Worm (Caenorhabditis elegans) whole organism, L4 larva: ENCODE measurements around the gene srx-74.

Experiments
- F10B5.3 ChIP-seq: sonication (generic microtip); optimal IDR thresholded peaks from 2 replicates; lab custom pipeline; 2016; ENCODE audit warnings: mild to moderate bottlenecking, missing genetic modification characterization, missing compliant biosample characterization
- T20F7.1 ChIP-seq: fragments of 200-800 bp; sonication (Bioruptor generic); optimal IDR thresholded peaks from 2 replicates; lab custom pipeline; 2018; ENCODE audit warnings: mild to moderate bottlenecking, missing genetic modification characterization, missing compliant biosample characterization
- T26A8.4 ChIP-seq: fragments of 200-800 bp; sonication (Bioruptor generic); IDR thresholded peaks from 2 replicates; pipeline ENCODE4 v1.3.6; 2022; ENCODE audit warnings: missing genetic modification characterization, missing compliant biosample characterization
- ZK546.5 ChIP-seq, 2 experiments: sonication (generic microtip); optimal IDR thresholded peaks; 2 replicates each; lab custom pipeline; 2017; ENCODE audit warnings: missing biosample characterization in 2 of 2, missing genetic modification characterization in 2 of 2
- ceh-20 ChIP-seq: fragments of 200-800 bp; sonication (Bioruptor generic); IDR thresholded peaks from 2 replicates; pipeline ENCODE4 v1.3.6; 2022; ENCODE audit warnings: missing genetic modification reagents, missing genetic modification characterization, missing compliant biosample characterization
- daf-16 ChIP-seq, 3 experiments: sonication (generic microtip); optimal IDR thresholded peaks; 2 replicates each; lab custom pipeline; 2016 to 2017; ENCODE audit warnings: missing genetic modification characterization in 3 of 3, missing genetic modification reagents in 3 of 3, mild to moderate bottlenecking in 2 of 3, missing compliant biosample characterization in 2 of 3, missing biosample characterization in 1 of 3, moderate library complexity in 1 of 3
- dmd-6 ChIP-seq: fragments of 200-800 bp; sonication (Bioruptor generic); IDR thresholded peaks from 2 replicates; pipeline ENCODE4 v1.3.6; 2022; ENCODE audit warnings: missing genetic modification reagents, missing genetic modification characterization, missing compliant biosample characterization
- dmd-8 ChIP-seq: fragments of 200-800 bp; sonication (Bioruptor generic); IDR thresholded peaks from 2 replicates; pipeline ENCODE4 v1.3.6; 2022; ENCODE audit warnings: missing genetic modification characterization, missing compliant biosample characterization
- dpl-1 ChIP-seq: fragments of 150-350 bp; optimal IDR thresholded peaks from 2 replicates; lab custom pipeline; 2014; ENCODE audit warnings: missing biosample characterization, missing genetic modification reagents, missing genetic modification characterization
- duxl-1 ChIP-seq: sonication (generic microtip); optimal IDR thresholded peaks from 2 replicates; lab custom pipeline; 2016; ENCODE audit warnings: mild to moderate bottlenecking, missing genetic modification characterization, moderate library complexity, missing compliant biosample characterization; ENCODE audit not compliant: poor library complexity
- egl-43 ChIP-seq: fragments of 200-800 bp; sonication (Bioruptor generic); IDR thresholded peaks from 2 replicates; pipeline ENCODE4 v1.3.6; 2022; ENCODE audit warnings: missing genetic modification reagents, missing genetic modification characterization, missing compliant biosample characterization
- gei-8 ChIP-seq: fragments of 200-800 bp; sonication (Bioruptor generic); optimal IDR thresholded peaks from 2 replicates; lab custom pipeline; 2018; ENCODE audit warnings: mild to moderate bottlenecking, missing genetic modification characterization, missing compliant biosample characterization
- hlh-11 ChIP-seq: fragments of 200-800 bp; sonication (Bioruptor generic); optimal IDR thresholded peaks from 2 replicates; lab custom pipeline; 2018; ENCODE audit warnings: mild to moderate bottlenecking, missing genetic modification characterization, missing compliant biosample characterization
- hlh-30 ChIP-seq: sonication (generic microtip); optimal IDR thresholded peaks from 2 replicates; lab custom pipeline; 2017; ENCODE audit warnings: antibody characterized with exemption, mild to moderate bottlenecking, missing genetic modification characterization, missing compliant biosample characterization; ENCODE audit not compliant: insufficient read depth
- hmg-1.1 ChIP-seq: fragments of 200-800 bp; sonication (Bioruptor generic); IDR thresholded peaks from 2 replicates; pipeline ENCODE4 v1.3.6; 2022; ENCODE audit warnings: missing genetic modification reagents, missing genetic modification characterization, missing compliant biosample characterization
- lin-15B ChIP-seq: fragments of 150-350 bp; sonication (generic microtip); optimal IDR thresholded peaks from 3 replicates; lab custom pipeline; 2014; ENCODE audit warnings: missing biosample characterization, missing genetic modification characterization
- lin-38 ChIP-seq: fragments of 200-800 bp; sonication (Bioruptor generic); IDR thresholded peaks from 2 replicates; pipeline ENCODE4 v1.3.6; 2022; ENCODE audit warnings: missing genetic modification reagents, missing genetic modification characterization, missing compliant biosample characterization
- lsy-2 ChIP-seq, 2 experiments: fragments of 150-350 bp in 1 of 2; sonication (generic microtip) in 1 of 2; optimal IDR thresholded peaks; 2 replicates each; lab custom pipeline; 2014 to 2017; ENCODE audit warnings: missing biosample characterization in 2 of 2, missing genetic modification characterization in 2 of 2
- mdl-1 ChIP-seq, 2 experiments: fragments of 150-350 bp in 1 of 2; sonication (generic microtip) in 1 of 2; optimal IDR thresholded peaks; 2 replicates each; lab custom pipeline; 2014 to 2017; ENCODE audit warnings: missing biosample characterization in 2 of 2, missing genetic modification characterization in 2 of 2
- mep-1 ChIP-seq: fragments of 150-350 bp; sonication (generic microtip); optimal IDR thresholded peaks from 3 replicates; lab custom pipeline; 2014; ENCODE audit warnings: missing biosample characterization, missing genetic modification characterization
- mes-2 ChIP-seq: sonication (generic microtip); optimal IDR thresholded peaks from 2 replicates; lab custom pipeline; 2016; ENCODE audit warnings: missing genotype, mild to moderate bottlenecking, missing genetic modification characterization, missing compliant biosample characterization; ENCODE audit not compliant: poor library complexity, severe bottlenecking
- mxl-3 ChIP-seq: fragments of 200-800 bp; sonication (Bioruptor generic); optimal IDR thresholded peaks from 2 replicates; lab custom pipeline; 2018; ENCODE audit warnings: mild to moderate bottlenecking, missing genetic modification characterization, missing compliant biosample characterization
- nhr-11 ChIP-seq: fragments of 150-350 bp; optimal IDR thresholded peaks from 2 replicates; lab custom pipeline; 2014; ENCODE audit warnings: missing biosample characterization, missing genetic modification characterization
- nhr-28 ChIP-seq: fragments of 150-350 bp; optimal IDR thresholded peaks from 2 replicates; lab custom pipeline; 2014; ENCODE audit warnings: missing biosample characterization, missing genetic modification characterization
- nhr-6 ChIP-seq: fragments of 150-350 bp; optimal IDR thresholded peaks from 2 replicates; lab custom pipeline; 2014; ENCODE audit warnings: missing biosample characterization, missing genetic modification characterization
- pha-4 ChIP-seq, 2 experiments: fragments of 150-350 bp in 1 of 2; fragments of 200-800 bp in 1 of 2; sonication (Bioruptor generic) in 1 of 2; IDR thresholded peaks in 1 of 2; optimal IDR thresholded peaks in 1 of 2; 2 replicates each; pipeline versions ENCODE4 v1.3.6 to Lab custom; 2014 to 2022; ENCODE audit warnings: missing genetic modification characterization in 2 of 2, missing genetic modification reagents in 2 of 2, missing biosample characterization in 1 of 2, missing compliant biosample characterization in 1 of 2
- rbr-2 ChIP-seq: sonication (generic microtip); optimal IDR thresholded peaks from 2 replicates; lab custom pipeline; 2016; ENCODE audit warnings: missing genotype, missing genetic modification characterization, missing compliant biosample characterization
- set-16 ChIP-seq: fragments of 200-800 bp; sonication (Bioruptor generic); IDR thresholded peaks from 2 replicates; pipeline ENCODE4 v1.3.6; 2022; ENCODE audit warnings: missing genetic modification reagents, missing genetic modification characterization, missing compliant biosample characterization
- snpc-4 ChIP-seq: fragments of 150-350 bp; optimal IDR thresholded peaks from 2 replicates; lab custom pipeline; 2014; ENCODE audit warnings: missing biosample characterization, missing genetic modification characterization
- unc-62 ChIP-seq, 3 experiments: fragments of 150-350 bp in 1 of 3; sonication (generic microtip); optimal IDR thresholded peaks in 2 of 3; peaks in 1 of 3; 1 replicate in 1 of 3; 2 replicates in 2 of 3; lab custom pipeline; 2014 to 2017; ENCODE audit warnings: missing biosample characterization in 3 of 3, missing genetic modification characterization in 3 of 3, missing genetic modification reagents in 3 of 3, missing genotype in 1 of 3
- zfp-3 ChIP-seq: fragments of 200-800 bp; sonication (Bioruptor generic); conservative IDR thresholded peaks from 2 replicates; pipeline ENCODE4 v1.3.6; 2022; ENCODE audit warnings: missing genetic modification reagents, missing genetic modification characterization, missing compliant biosample characterization
- zip-11 ChIP-seq: fragments of 200-800 bp; sonication (Bioruptor generic); IDR thresholded peaks from 2 replicates; pipeline ENCODE4 v1.3.6; 2022; ENCODE audit warnings: missing genetic modification characterization, missing compliant biosample characterization
- zip-2 ChIP-seq: fragments of 150-350 bp; optimal IDR thresholded peaks from 2 replicates; lab custom pipeline; 2014; ENCODE audit warnings: missing biosample characterization, missing genetic modification characterization

srx-74 gene

DNA sequence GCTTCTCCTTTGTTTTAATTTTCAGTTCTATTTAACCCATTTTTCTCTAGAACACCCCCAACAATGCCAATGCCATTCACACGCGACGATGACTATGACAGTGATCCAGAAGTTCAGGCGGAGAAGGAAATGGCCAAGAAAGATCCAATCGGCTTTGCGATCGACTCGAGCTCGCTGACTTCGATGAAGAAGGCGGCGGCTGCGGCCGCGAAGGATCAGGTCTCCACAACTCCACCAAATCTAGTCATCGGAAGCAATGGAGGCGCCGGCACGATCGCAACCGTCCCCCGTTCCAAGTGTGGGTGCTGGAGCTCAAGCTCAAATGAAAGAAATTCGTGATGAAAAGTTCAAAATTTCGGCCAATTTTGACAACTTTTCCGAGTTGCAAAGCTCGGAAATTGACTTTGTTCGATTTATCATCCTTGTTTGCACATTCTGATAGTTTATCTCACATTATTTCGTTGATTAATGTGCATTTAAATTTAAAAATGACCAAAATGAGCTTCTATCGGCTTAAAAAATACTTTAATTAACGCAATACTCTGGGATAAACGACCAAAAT is 25.7 kb upstream of the srx-74 start, which contains the start of gene K03B4.2 (continued):
- TF ChIP-seq T26A8.4 (GFP tag; lab: Robert Waterston, UW) (0 out of 2 replicates have a peak, but pooled peaks have one; percentile 21), daf-16 (GFP tag; optimal IDR thresholded peaks at IDR 0.05; lab: Kevin White, UChicago) (no peak), daf-16 (tag; optimal IDR thresholded peaks at IDR 0.05; lab: Kevin White, UChicago) (peak; percentile 19)
- TF ChIP-seq, all 104 proteins: peak for 10

DNA sequence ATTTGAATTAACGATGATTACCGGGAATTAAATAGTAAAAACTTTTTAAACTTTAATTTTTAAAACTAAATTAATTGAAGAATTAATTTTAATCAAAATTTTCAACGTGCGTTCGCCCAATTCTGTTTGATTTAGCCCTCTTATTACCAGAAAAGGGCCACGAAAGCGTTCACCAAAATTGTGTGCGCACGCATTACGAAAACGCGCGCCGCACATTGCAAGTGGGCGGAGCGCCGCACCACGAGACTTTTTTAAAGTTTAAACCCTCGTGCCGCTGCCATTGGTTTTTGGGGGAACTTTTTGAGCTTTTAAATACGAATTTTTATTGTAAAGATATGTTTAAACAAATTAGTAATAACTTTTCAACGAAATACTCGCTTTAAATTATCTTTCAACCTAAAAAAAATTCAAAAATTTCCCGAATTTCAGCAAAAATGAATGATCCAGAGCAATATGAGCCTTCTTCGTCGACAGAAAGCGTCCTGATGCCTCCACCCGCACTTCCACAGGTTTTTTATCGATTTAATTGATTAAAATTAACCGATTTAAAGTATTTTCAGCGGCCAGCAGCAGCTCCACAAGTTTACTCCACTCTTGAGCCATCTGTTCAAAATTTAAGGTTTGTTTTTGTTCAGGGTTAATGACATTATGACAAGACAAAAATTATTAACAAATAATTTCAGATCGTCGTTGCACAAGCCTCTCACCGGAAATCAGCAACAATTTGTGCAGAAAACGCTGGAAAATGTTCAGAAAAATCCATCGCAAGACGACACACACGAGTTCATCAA is 24.6 kb upstream of the srx-74 start, which contains the start of gene taf-10:
taf-10 (plus strand) TSS at position 424 of the 791 bp plus-strand sequence.
- TF ChIP-seq mdl-1 (tag; optimal IDR thresholded peaks at IDR 0.05; lab: Kevin White, UChicago) (peak; percentile 75 to 88), lsy-2 (tag; optimal IDR thresholded peaks at IDR 0.05; lab: Kevin White, UChicago) (peak in 1 of 2 experiments; percentile 60), lin-15B (tag; lab: Kevin White, UChicago) (no peak), hlh-11 (tag; lab: Kevin White, UChicago) (peak; percentile 41), zfp-3 (GFP tag; lab: Robert Waterston, UW) (no peak), mes-2 (tag; lab: Kevin White, UChicago) (peak; percentile 81), mxl-3 (peak; percentile 25), pha-4 (GFP tag; IDR thresholded peaks at IDR 0.05; lab: Robert Waterston, UW) (peak; percentile 11; the same call in 1 of the 2 replicates), pha-4 (tag; optimal IDR thresholded peaks at IDR 0.05; lab: Kevin White, UChicago) (no peak), ZK546.5 (tag; optimal IDR thresholded peaks at IDR 0.05; lab: Kevin White, UChicago) (no peak), mep-1 (tag; lab: Kevin White, UChicago) (peak; percentile 40), hlh-30 (tag; lab: Kevin White, UChicago) (peak; percentile 98), hmg-1.1 (peak; percentile 68; the same call in 1 of the 2 replicates), nhr-28 (tag; lab: Kevin White, UChicago) (no peak), dmd-6 (GFP tag; lab: Robert Waterston, UW) (peak; percentile 24; the same call in 1 of the 2 replicates), lin-38 (GFP tag; lab: Robert Waterston, UW) (peak; percentile 44), dpl-1 (GFP tag; lab: Kevin White, UChicago) (peak; percentile 36), duxl-1 (tag; lab: Kevin White, UChicago) (peak; percentile 2), egl-43 (GFP tag; lab: Robert Waterston, UW) (no peak), T20F7.1 (GFP tag; lab: Kevin White, UChicago) (no peak), nhr-11 (tag; lab: Kevin White, UChicago) (no peak), F10B5.3 (tag; lab: Kevin White, UChicago) (no peak), rbr-2 (peak; percentile 37), snpc-4 (no peak), nhr-6 (peak; percentile 33), zip-11 (GFP tag; lab: Robert Waterston, UW) (no peak), gei-8 (no peak)
- TF ChIP-seq, all 104 proteins: peak for 15

DNA sequence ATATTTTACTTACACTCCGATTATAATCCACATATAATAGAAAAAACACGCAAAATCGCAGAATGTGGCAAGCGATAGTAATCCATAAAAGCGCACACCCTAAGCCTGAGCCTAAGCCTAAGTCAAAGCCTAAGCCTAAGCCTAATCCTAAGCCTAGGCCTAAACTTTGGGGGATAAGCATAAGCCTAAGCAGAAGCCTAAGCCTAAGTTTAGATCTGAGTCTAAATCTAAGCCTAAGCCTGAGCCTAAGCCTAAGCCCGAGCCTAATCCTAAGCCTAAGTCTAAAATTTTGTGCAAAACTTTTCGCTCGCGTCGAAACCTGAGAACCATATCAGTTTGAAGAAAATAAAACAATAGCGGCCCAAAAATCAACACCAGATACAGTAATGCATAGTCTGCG is 21.8 kb upstream of the srx-74 start:
- no peak for TF ChIP-seq zip-2 (tag; lab: Kevin White, UChicago)
- no peak for TF ChIP-seq ceh-20 (GFP tag; lab: Robert Waterston, UW)
- TF ChIP-seq dmd-8 (GFP tag; lab: Robert Waterston, UW): no peak
- TF ChIP-seq unc-62 (GFP tag; optimal IDR thresholded peaks at IDR 0.05 in 1 of 2; lab: Kevin White, UChicago): peak in 1 of 2 experiments; percentile 7
- no peak for TF ChIP-seq unc-62 (tag; optimal IDR thresholded peaks at IDR 0.05; lab: Kevin White, UChicago)
- no peak for TF ChIP-seq set-16 (GFP tag; lab: Robert Waterston, UW)
